Worm (Caenorhabditis elegans): ENCODE measurements around the gene sdz-32.
"Not testable (repeated sequence)": the region's sequence is repeated elsewhere in the genome, so short reads cannot be mapped to it uniquely, and the experiment has no call there.

DNA sequence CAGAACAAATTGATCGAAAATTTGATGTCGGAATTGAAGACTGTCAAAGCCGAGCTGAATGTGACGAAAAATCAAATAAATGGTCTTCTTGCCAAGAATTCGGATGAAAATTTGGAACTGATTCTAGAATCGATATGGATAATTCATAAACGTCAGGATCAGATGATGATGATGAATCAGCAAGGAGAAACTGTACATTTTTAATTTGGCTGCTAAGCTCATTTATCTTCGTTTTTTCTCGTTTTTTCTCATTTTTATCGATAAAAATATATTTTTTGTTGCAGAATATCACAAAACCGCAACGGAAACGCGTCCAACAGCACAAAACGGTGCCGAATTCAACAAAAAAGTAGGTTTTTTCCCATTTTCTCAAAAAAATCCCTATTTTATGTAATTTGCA lies 24.3 kb upstream of the sdz-32 start, which contains the start of gene C16C8.14:
- TF ChIP-seq fkh-10 (GFP tag; optimal IDR thresholded peaks at IDR 0.05); C38D4.7 (GFP tag; optimal IDR thresholded peaks at IDR 0.05); ama-1 (optimal IDR thresholded peaks at IDR 0.05); ceh-9 (tag; optimal IDR thresholded peaks at IDR 0.05); pqm-1 (tag; optimal IDR thresholded peaks at IDR 0.05); ets-4 (tag; optimal IDR thresholded peaks at IDR 0.05); ceh-2 (tag; optimal IDR thresholded peaks at IDR 0.05); T23F11.4 (GFP tag; optimal IDR thresholded peaks at IDR 0.05); ceh-19 (GFP tag; optimal IDR thresholded peaks at IDR 0.05): not testable (repeated sequence)
